Worm (Caenorhabditis elegans) whole organism, mixed stage, embryonic: ENCODE data around the gene his-42.

Experiments used
- bed-3 ChIP-seq: fragments of 200-800 bp; sonication (Bioruptor generic); optimal IDR thresholded peaks from 3 replicates; lab custom pipeline; 2018; ENCODE audit warnings: mild to moderate bottlenecking, missing genetic modification characterization, moderate library complexity, missing compliant biosample characterization
- ces-1 ChIP-seq: fragments of 150-350 bp; optimal IDR thresholded peaks from 2 replicates; lab custom pipeline; 2014; ENCODE audit warnings: missing biosample characterization, missing genetic modification reagents, missing genetic modification characterization
- elt-1 ChIP-seq: sonication (generic microtip); optimal IDR thresholded peaks from 2 replicates; lab custom pipeline; 2017; ENCODE audit warnings: missing genetic modification characterization, mild to moderate bottlenecking, missing compliant biosample characterization, antibody characterized with exemption, moderate library complexity, borderline replicate concordance; ENCODE audit not compliant: insufficient read depth
- lsy-2 ChIP-seq: fragments of 150-350 bp; optimal IDR thresholded peaks from 2 replicates; lab custom pipeline; 2014; ENCODE audit warnings: missing biosample characterization, missing genetic modification characterization
- mab-5 ChIP-seq: fragments of 150-350 bp; optimal IDR thresholded peaks from 2 replicates; lab custom pipeline; 2014; ENCODE audit warnings: missing biosample characterization, missing genetic modification characterization
- nhr-12 ChIP-seq: fragments of 150-350 bp; optimal IDR thresholded peaks from 2 replicates; lab custom pipeline; 2014; ENCODE audit warnings: missing biosample characterization, missing genetic modification characterization
- nhr-2 ChIP-seq: fragments of 150-350 bp; optimal IDR thresholded peaks from 2 replicates; lab custom pipeline; 2014; ENCODE audit warnings: missing biosample characterization, missing genetic modification characterization
- nhr-28 ChIP-seq: fragments of 150-350 bp; optimal IDR thresholded peaks from 2 replicates; lab custom pipeline; 2014; ENCODE audit warnings: missing biosample characterization, missing genetic modification characterization
- sptf-1 ChIP-seq: sonication (generic microtip); optimal IDR thresholded peaks from 2 replicates; lab custom pipeline; 2017; ENCODE audit warnings: mild to moderate bottlenecking, missing genetic modification characterization, moderate library complexity, missing compliant biosample characterization
- tbx-8 ChIP-seq: fragments of 200-800 bp; sonication (Bioruptor generic); optimal IDR thresholded peaks from 2 replicates; lab custom pipeline; 2018; ENCODE audit warnings: mild to moderate bottlenecking, missing genetic modification characterization, moderate library complexity, missing compliant biosample characterization

Gene his-42

ce11 chrII:13780792-13781248 lies 47.7 kb downstream of the his-42 start:
- TF ChIP-seq mab-5 (tag; lab: Kevin White, UChicago) (no peak), ces-1 (no peak), nhr-2 (tag; lab: Kevin White, UChicago) (no peak), tbx-8 (no peak), nhr-28 (no peak), sptf-1 (tag; lab: Kevin White, UChicago) (no peak), elt-1 (tag; lab: Kevin White, UChicago) (no peak), nhr-12 (tag; lab: Kevin White, UChicago) (no peak), lsy-2 (tag; lab: Kevin White, UChicago) (no peak), bed-3 (GFP tag; lab: Kevin White, UChicago) (no peak)
